Fruit fly (Drosophila melanogaster) whole organism, larva: ENCODE measurements around the gene ftz-f1.

Source experiments
- noc ChIP-seq: fragments of 200-800 bp; sonication (Bioruptor generic); optimal IDR thresholded peaks from 3 replicates; lab custom pipeline; 2019; ENCODE audit warnings: missing biosample characterization, mild to moderate bottlenecking, missing genetic modification characterization, moderate library complexity

Gene ftz-f1

dm6 chr3L:18823221-18823514 lies 22.1 kb upstream of the ftz-f1 start:
- TF ChIP-seq noc (tag; lab: Kevin White, UChicago) = no peak

- peak; percentile 75 for TF ChIP-seq noc (tag; lab: Kevin White, UChicago)
Measured at dm6 chr3L:18822450-18823220, 21.5 kb upstream of the ftz-f1 start, which contains the start of gene Cat. TSS of gene Cat (plus strand) at chr3L:18822604.

- no peak for TF ChIP-seq noc (tag; lab: Kevin White, UChicago)
Measured at dm6 chr3L:18822049-18822448, 20.9 kb upstream of the ftz-f1 start.

dm6 chr3L:18820638-18821382 lies 19.7 kb upstream of the ftz-f1 start, which contains the start of the genes CG14073 and HipHop:
TSS of gene CG14073 (minus strand) at chr3L:18820675.
TSS of gene HipHop (plus strand) at chr3L:18821171.
- TF ChIP-seq noc (tag; lab: Kevin White, UChicago) = no peak

dm6 chr3L:18819887-18820637 lies 19.0 kb upstream of the ftz-f1 start:
- no peak for TF ChIP-seq noc (tag; lab: Kevin White, UChicago)

dm6 chr3L:18819262-18819886 lies 18.3 kb upstream of the ftz-f1 start:
- TF ChIP-seq noc (tag; lab: Kevin White, UChicago) = no peak

dm6 chr3L:18817264-18817894 lies 16.3 kb upstream of the ftz-f1 start:
- peak; percentile 37 for TF ChIP-seq noc (tag; lab: Kevin White, UChicago)

dm6 chr3L:18816719-18817118 lies 15.6 kb upstream of the ftz-f1 start:
- TF ChIP-seq noc (tag; lab: Kevin White, UChicago) = no peak

dm6 chr3L:18816176-18816575 lies 15.1 kb upstream of the ftz-f1 start:
- TF ChIP-seq noc (tag; lab: Kevin White, UChicago) = no peak

- TF ChIP-seq noc (tag; lab: Kevin White, UChicago) = peak; percentile 26
Measured at dm6 chr3L:18813963-18814647, 13.0 kb upstream of the ftz-f1 start.

dm6 chr3L:18812141-18812736 lies 11.1 kb upstream of the ftz-f1 start:
- TF ChIP-seq noc (tag; lab: Kevin White, UChicago) = peak; percentile 0

dm6 chr3L:18810469-18810868 lies 9.4 kb upstream of the ftz-f1 start:
- peak; percentile 38 for TF ChIP-seq noc (tag; lab: Kevin White, UChicago)

- no peak for TF ChIP-seq noc (tag; lab: Kevin White, UChicago)
Measured at dm6 chr3L:18809067-18809466, 8.0 kb upstream of the ftz-f1 start.
